Fruit fly (Drosophila melanogaster) whole organism, embryonic: ENCODE data around the gene Tmtc4.

Experiments used
- CG10543 ChIP-seq: fragments of 200-800 bp; sonication (Bioruptor generic); optimal IDR thresholded peaks from 3 replicates; lab custom pipeline; 2017; ENCODE audit warnings: missing biosample characterization, mild to moderate bottlenecking, missing genetic modification characterization, moderate library complexity
- CG11247 ChIP-seq: fragments of 200-800 bp; sonication (Bioruptor generic); IDR thresholded peaks from 2 replicates; pipeline ENCODE4 v1.3.6; 2022; ENCODE audit warnings: missing biosample characterization, missing genetic modification characterization
- CG11398 ChIP-seq: fragments of 200-800 bp; sonication (Bioruptor generic); optimal IDR thresholded peaks from 2 replicates; lab custom pipeline; 2016; ENCODE audit warnings: missing biosample characterization, missing genetic modification characterization
- CG13123 ChIP-seq: fragments of 200-800 bp; sonication (Bioruptor generic); optimal IDR thresholded peaks from 2 replicates; lab custom pipeline; 2016; ENCODE audit warnings: missing biosample characterization, missing genetic modification characterization
- CG13775 ChIP-seq: fragments of 200-800 bp; sonication (Bioruptor generic); optimal IDR thresholded peaks from 3 replicates; lab custom pipeline; 2017; ENCODE audit warnings: missing biosample characterization, mild to moderate bottlenecking, missing genetic modification characterization
- CG15011 ChIP-seq: fragments of 200-800 bp; sonication (Bioruptor generic); optimal IDR thresholded peaks from 3 replicates; lab custom pipeline; 2018; ENCODE audit warnings: missing biosample characterization, mild to moderate bottlenecking, missing genetic modification characterization
- CG15073 ChIP-seq: fragments of 200-800 bp; sonication (Bioruptor generic); optimal IDR thresholded peaks from 2 replicates; lab custom pipeline; 2016; ENCODE audit warnings: missing biosample characterization, missing genetic modification characterization
- CG1647 ChIP-seq: fragments of 200-800 bp; sonication (Bioruptor generic); optimal IDR thresholded peaks from 3 replicates; lab custom pipeline; 2016; ENCODE audit warnings: missing biosample characterization, missing genetic modification characterization
- CG17385 ChIP-seq: fragments of 200-800 bp; sonication (Bioruptor generic); optimal IDR thresholded peaks from 3 replicates; lab custom pipeline; 2018; ENCODE audit warnings: missing biosample characterization, mild to moderate bottlenecking, missing genetic modification characterization
- CG18011 ChIP-seq: fragments of 200-800 bp; sonication (Bioruptor generic); optimal IDR thresholded peaks from 2 replicates; lab custom pipeline; 2017; ENCODE audit warnings: missing biosample characterization, missing genetic modification characterization, mild to moderate bottlenecking, moderate library complexity, missing genotype
- CG1832 ChIP-seq: fragments of 200-800 bp; sonication (Bioruptor generic); optimal IDR thresholded peaks from 2 replicates; lab custom pipeline; 2017; ENCODE audit warnings: missing biosample characterization, mild to moderate bottlenecking, missing genetic modification characterization, inconsistent platforms
- CG18619 ChIP-seq: fragments of 200-800 bp; sonication (Bioruptor generic); optimal IDR thresholded peaks from 3 replicates; lab custom pipeline; 2017; ENCODE audit warnings: missing biosample characterization, mild to moderate bottlenecking, missing genetic modification characterization
- CG32772 ChIP-seq: fragments of 200-800 bp; sonication (Bioruptor generic); IDR thresholded peaks from 2 replicates; pipeline ENCODE4 v1.3.6; 2022; ENCODE audit warnings: missing biosample characterization, missing genetic modification characterization
- CG3281 ChIP-seq: fragments of 200-800 bp; sonication (Bioruptor generic); optimal IDR thresholded peaks from 3 replicates; lab custom pipeline; 2017; ENCODE audit warnings: missing biosample characterization, mild to moderate bottlenecking, missing genetic modification characterization
- CG34376 ChIP-seq: fragments of 200-800 bp; sonication (Bioruptor generic); optimal IDR thresholded peaks from 2 replicates; lab custom pipeline; 2018; ENCODE audit warnings: missing biosample characterization, mild to moderate bottlenecking, missing genetic modification characterization
- CG4820 ChIP-seq: fragments of 200-800 bp; sonication (Bioruptor generic); optimal IDR thresholded peaks from 3 replicates; lab custom pipeline; 2016; ENCODE audit warnings: missing biosample characterization, missing genetic modification characterization
- CG6791 ChIP-seq: fragments of 200-800 bp; sonication (Bioruptor generic); IDR thresholded peaks from 3 replicates; pipeline ENCODE4 v1.3.6; 2022; ENCODE audit warnings: missing biosample characterization, missing genetic modification characterization; ENCODE audit not compliant: partially characterized antibody
- CG6813 ChIP-seq: fragments of 200-800 bp; sonication (Bioruptor generic); optimal IDR thresholded peaks from 2 replicates; lab custom pipeline; 2017; ENCODE audit warnings: missing biosample characterization, missing genetic modification characterization, mild to moderate bottlenecking, moderate library complexity, missing genetic modification reagents
- CG7963 ChIP-seq: fragments of 200-800 bp; sonication (Bioruptor generic); IDR thresholded peaks from 3 replicates; pipeline ENCODE4 v1.3.6; 2022; ENCODE audit warnings: missing biosample characterization, missing genetic modification characterization; ENCODE audit not compliant: partially characterized antibody
- CG8089 ChIP-seq: fragments of 200-800 bp; sonication (Bioruptor generic); optimal IDR thresholded peaks from 3 replicates; lab custom pipeline; 2016; ENCODE audit warnings: missing biosample characterization, missing genetic modification characterization
- CG9437 ChIP-seq: fragments of 200-800 bp; sonication (Bioruptor generic); optimal IDR thresholded peaks from 2 replicates; lab custom pipeline; 2018; ENCODE audit warnings: missing biosample characterization, mild to moderate bottlenecking, missing genetic modification characterization
- CG9727 ChIP-seq: fragments of 200-800 bp; sonication (Bioruptor generic); optimal IDR thresholded peaks from 3 replicates; lab custom pipeline; 2017; ENCODE audit warnings: missing biosample characterization, mild to moderate bottlenecking, missing genetic modification characterization
- CG9876 ChIP-seq: fragments of 200-800 bp; sonication (Bioruptor generic); optimal IDR thresholded peaks from 2 replicates; lab custom pipeline; 2016; ENCODE audit warnings: missing biosample characterization, missing genetic modification characterization
- CG9932 ChIP-seq: fragments of 200-800 bp; sonication (Bioruptor generic); IDR thresholded peaks from 2 replicates; pipeline ENCODE4 v1.3.6; 2022; ENCODE audit warnings: missing biosample characterization, missing genetic modification characterization
- CTCF ChIP-seq: fragments of 200-800 bp; sonication (Bioruptor generic); optimal IDR thresholded peaks from 2 replicates; lab custom pipeline; 2017; ENCODE audit warnings: missing biosample characterization, mild to moderate bottlenecking, missing genetic modification characterization, moderate library complexity
- CrebB ChIP-seq: fragments of 200-800 bp; sonication (Bioruptor generic); optimal IDR thresholded peaks from 3 replicates; lab custom pipeline; 2018; ENCODE audit warnings: missing biosample characterization, mild to moderate bottlenecking, missing genetic modification characterization
- D ChIP-seq, 2 experiments: fragments of 200-800 bp in 1 of 2; fragments of >200 bp in 1 of 2; sonication (Bioruptor generic) in 1 of 2; optimal IDR thresholded peaks; 2 replicates in 1 of 2; 3 replicates in 1 of 2; lab custom pipeline; 2017; ENCODE audit warnings: mild to moderate bottlenecking in 1 of 2, missing biosample characterization in 1 of 2, missing genetic modification characterization in 1 of 2, missing genetic modification reagents in 1 of 2
- H2.0 ChIP-seq: fragments of 200-800 bp; sonication (Bioruptor generic); IDR thresholded peaks from 2 replicates; pipeline ENCODE4 v1.3.6; 2022; ENCODE audit warnings: missing biosample characterization, missing genetic modification characterization
- Max ChIP-seq: fragments of 200-800 bp; sonication (Bioruptor generic); optimal IDR thresholded peaks from 2 replicates; lab custom pipeline; 2016; ENCODE audit warnings: missing biosample characterization, mild to moderate bottlenecking, missing genetic modification characterization
- NK7.1 ChIP-seq: fragments of 200-800 bp; sonication (Bioruptor generic); optimal IDR thresholded peaks from 3 replicates; lab custom pipeline; 2016; ENCODE audit warnings: missing biosample characterization, missing genetic modification characterization
- PHDP ChIP-seq: fragments of 200-800 bp; sonication (Bioruptor generic); optimal IDR thresholded peaks from 3 replicates; lab custom pipeline; 2018; ENCODE audit warnings: missing biosample characterization, mild to moderate bottlenecking, missing genetic modification characterization, moderate library complexity
- Rfx ChIP-seq: fragments of 200-800 bp; sonication (Bioruptor generic); IDR thresholded peaks from 2 replicates; pipeline ENCODE4 v1.3.6; 2022; ENCODE audit warnings: missing biosample characterization, missing genetic modification characterization
- Sin3A ChIP-seq: fragments of >200 bp; optimal IDR thresholded peaks from 2 replicates; lab custom pipeline; 2018
- bcd ChIP-seq: fragments of 200-800 bp; sonication (Bioruptor generic); optimal IDR thresholded peaks from 2 replicates; lab custom pipeline; 2017; ENCODE audit warnings: missing biosample characterization, mild to moderate bottlenecking, missing genetic modification characterization
- cas ChIP-seq: fragments of 200-800 bp; sonication (Bioruptor generic); IDR thresholded peaks from 2 replicates; pipeline ENCODE4 v1.3.6; 2022; ENCODE audit warnings: missing biosample characterization, missing genetic modification characterization
- chn ChIP-seq: fragments of 200-800 bp; sonication (Bioruptor generic); optimal IDR thresholded peaks from 2 replicates; lab custom pipeline; 2016; ENCODE audit warnings: missing biosample characterization, missing genetic modification characterization
- dm ChIP-seq: fragments of 200-800 bp; sonication (Bioruptor generic); optimal IDR thresholded peaks from 3 replicates; lab custom pipeline; 2016; ENCODE audit warnings: missing biosample characterization, missing genetic modification characterization
- dysf ChIP-seq: fragments of 200-800 bp; sonication (Bioruptor generic); IDR thresholded peaks from 3 replicates; pipeline ENCODE4 v1.3.6; 2022; ENCODE audit warnings: missing biosample characterization, missing genetic modification characterization
- fd102C ChIP-seq: fragments of 200-800 bp; sonication (Bioruptor generic); optimal IDR thresholded peaks from 2 replicates; lab custom pipeline; 2018; ENCODE audit warnings: missing biosample characterization, mild to moderate bottlenecking, missing genetic modification characterization, moderate library complexity
- gsb ChIP-seq: fragments of 200-800 bp; sonication (Bioruptor generic); IDR thresholded peaks from 2 replicates; pipeline ENCODE4 v1.3.6; 2022; ENCODE audit warnings: missing biosample characterization, missing genetic modification characterization
- h ChIP-seq: fragments of >200 bp; optimal IDR thresholded peaks from 2 replicates; lab custom pipeline; 2017
- knrl ChIP-seq: fragments of 200-800 bp; sonication (Bioruptor generic); IDR thresholded peaks from 3 replicates; pipeline ENCODE4 v1.3.6; 2022; ENCODE audit warnings: missing biosample characterization, missing genetic modification characterization; ENCODE audit not compliant: partially characterized antibody
- org-1 ChIP-seq: fragments of 200-800 bp; sonication (Bioruptor generic); optimal IDR thresholded peaks from 2 replicates; lab custom pipeline; 2017; ENCODE audit warnings: missing biosample characterization, missing genetic modification characterization
- salm ChIP-seq: fragments of 200-800 bp; sonication (Bioruptor generic); optimal IDR thresholded peaks from 2 replicates; lab custom pipeline; 2018; ENCODE audit warnings: missing biosample characterization, mild to moderate bottlenecking, missing genetic modification characterization
- sc ChIP-seq, 3 experiments: fragments of >200 bp in 2 of 3; fragments of 200-800 bp in 1 of 3; sonication (Bioruptor generic) in 1 of 3; optimal IDR thresholded peaks; 2 replicates in 2 of 3; 3 replicates in 1 of 3; lab custom pipeline; 2017; ENCODE audit warnings: mild to moderate bottlenecking in 1 of 3, missing biosample characterization in 1 of 3, missing genetic modification characterization in 1 of 3, missing genetic modification reagents in 1 of 3
- sens ChIP-seq: fragments of 200-800 bp; sonication (Bioruptor generic); peaks from one replicate; lab custom pipeline; 2016; ENCODE audit warnings: missing biosample characterization, missing genetic modification characterization
- sima ChIP-seq: fragments of 200-800 bp; sonication (Bioruptor generic); optimal IDR thresholded peaks from 2 replicates; lab custom pipeline; 2016; ENCODE audit warnings: missing biosample characterization, missing genetic modification characterization
- slbo ChIP-seq: fragments of 200-800 bp; sonication (Bioruptor generic); IDR thresholded peaks from 2 replicates; pipeline ENCODE4 v1.3.6; 2022; ENCODE audit warnings: missing biosample characterization, missing genetic modification characterization
- tio ChIP-seq: fragments of 200-800 bp; sonication (Bioruptor generic); optimal IDR thresholded peaks from 2 replicates; lab custom pipeline; 2017; ENCODE audit warnings: missing biosample characterization, missing genetic modification characterization, inconsistent platforms
- ttk ChIP-seq: fragments of 200-800 bp; sonication (Bioruptor generic); IDR thresholded peaks from 2 replicates; pipeline ENCODE4 v2.1.2; 2022; ENCODE audit warnings: missing biosample characterization, missing genetic modification characterization

Gene Tmtc4

dm6 chr3R:15356645-15357431, 5.8 kb downstream of the Tmtc4 start, which contains the start of the genes Atg4b and Hibch (continued):
- peak; percentile 63 for TF ChIP-seq CG13123 (GFP tag; lab: Kevin White, UChicago)
- no peak for TF ChIP-seq CG8089
- TF ChIP-seq CG15073 (GFP tag; lab: Kevin White, UChicago): no peak
- no peak for TF ChIP-seq fd102C (GFP tag; lab: Kevin White, UChicago)
- TF ChIP-seq knrl: 0 out of 3 replicates have a peak, but pooled peaks have one; percentile 20
- peak; percentile 89 for TF ChIP-seq Rfx (GFP tag; lab: Robert Waterston, UW)
- peak; percentile 64 for TF ChIP-seq salm (tag; lab: Kevin White, UChicago)
- no peak for TF ChIP-seq sc (optimal IDR thresholded peaks at IDR 0.05; lab: Kevin White, UChicago)
- TF ChIP-seq sc (GFP tag; optimal IDR thresholded peaks at IDR 0.05; lab: Kevin White, UChicago): no peak
- peak; percentile 82 for TF ChIP-seq CG9727 (GFP tag; lab: Kevin White, UChicago)
- TF ChIP-seq CG1832 (GFP tag; lab: Kevin White, UChicago): no peak
- TF ChIP-seq CG10543 (GFP tag; lab: Kevin White, UChicago): peak; percentile 96
- TF ChIP-seq CG15011 (GFP tag; lab: Kevin White, UChicago): no peak
- TF ChIP-seq Max (GFP tag; lab: Kevin White, UChicago): peak; percentile 89
- TF ChIP-seq CG11247 (GFP tag; lab: Robert Waterston, UW): peak; percentile 65
- no peak for TF ChIP-seq tio
- TF ChIP-seq cas (GFP tag; lab: Robert Waterston, UW): peak; percentile 69; the same call in 1 of the 2 replicates
- peak; percentile 86 for TF ChIP-seq bcd (GFP tag; lab: Kevin White, UChicago)
- no peak for TF ChIP-seq CG7963 (GFP tag; lab: Robert Waterston, UW)
- no peak for TF ChIP-seq CG9876 (GFP tag; lab: Kevin White, UChicago)
- peak; percentile 72 for TF ChIP-seq CG9437 (GFP tag; lab: Kevin White, UChicago)
- TF ChIP-seq sima (GFP tag; lab: Kevin White, UChicago): no peak
- no peak for TF ChIP-seq D (optimal IDR thresholded peaks at IDR 0.05; lab: Kevin White, UChicago)
- TF ChIP-seq D (GFP tag; optimal IDR thresholded peaks at IDR 0.05; lab: Kevin White, UChicago): peak; percentile 82
- TF ChIP-seq CG1647 (GFP tag; lab: Kevin White, UChicago): peak; percentile 8
- peak; percentile 62 for TF ChIP-seq CG32772
- TF ChIP-seq CG17385 (GFP tag; lab: Kevin White, UChicago): peak; percentile 64
- TF ChIP-seq CG13775 (GFP tag; lab: Kevin White, UChicago): peak; percentile 87
- no peak for TF ChIP-seq CTCF (GFP tag; lab: Kevin White, UChicago)
- TF ChIP-seq H2.0 (GFP tag; lab: Robert Waterston, UW): peak; percentile 60
- TF ChIP-seq NK7.1: no peak
- no peak for TF ChIP-seq h
- TF ChIP-seq CG11398 (GFP tag; lab: Kevin White, UChicago): no peak
- peak; percentile 76 for TF ChIP-seq CG4820
- peak; percentile 3 for TF ChIP-seq sens
- no peak for TF ChIP-seq dm
- TF ChIP-seq chn (GFP tag; lab: Kevin White, UChicago): peak; percentile 61
- TF ChIP-seq CG34376: peak; percentile 82
- peak; percentile 35 for TF ChIP-seq CrebB
- peak; percentile 64 for TF ChIP-seq org-1 (GFP tag; lab: Kevin White, UChicago)
- peak; percentile 85 for TF ChIP-seq dysf
- TF ChIP-seq CG6813 (GFP tag; lab: Kevin White, UChicago): peak; percentile 54
- TF ChIP-seq CG18619 (GFP tag; lab: Kevin White, UChicago): peak; percentile 87
- peak; percentile 67 for TF ChIP-seq ttk (GFP tag; lab: Robert Waterston, UW)
- TF ChIP-seq PHDP: peak; percentile 82
- no peak for TF ChIP-seq CG6791 (GFP tag; lab: Robert Waterston, UW)
- TF ChIP-seq CG3281: peak; percentile 88
- peak; percentile 94 for TF ChIP-seq CG9932
- TF ChIP-seq Sin3A (lab: Kevin White, UChicago): no peak
- TF ChIP-seq slbo (GFP tag; lab: Robert Waterston, UW): peak; percentile 91
- no peak; the same call in 1 of the 2 replicates for TF ChIP-seq gsb (GFP tag; lab: Robert Waterston, UW)
- peak; percentile 58 for TF ChIP-seq CG18011 (GFP tag; lab: Kevin White, UChicago)
